Worm (Caenorhabditis elegans): ENCODE results near the gene T07A5.7.

The T07A5.7 gene

DNA sequence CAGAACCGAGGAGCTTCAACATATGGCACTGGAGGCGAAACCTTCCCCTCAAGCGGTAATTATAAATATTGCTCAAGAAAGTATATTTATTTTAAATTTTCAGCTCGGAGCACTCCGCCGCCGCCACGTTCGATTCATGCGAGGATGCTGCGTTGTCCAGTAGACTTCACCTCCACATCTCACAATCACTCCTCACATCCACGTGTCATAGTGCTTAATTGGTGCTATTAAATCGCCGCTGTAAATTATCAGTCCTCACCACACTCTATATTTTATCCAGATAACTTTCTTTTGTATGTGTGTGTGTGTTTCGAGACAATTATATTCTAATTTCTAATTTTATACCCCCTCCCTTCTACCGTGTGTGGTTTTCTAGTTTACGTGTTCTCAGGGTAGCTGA is 43.7 kb upstream of the T07A5.7 start:
- no peak for TF ChIP-seq ceh-22 (tag; optimal IDR thresholded peaks at IDR 0.05)
- no peak for TF ChIP-seq nhr-11 (tag; optimal IDR thresholded peaks at IDR 0.05)
- TF ChIP-seq gmeb-2 (tag; optimal IDR thresholded peaks at IDR 0.05): no peak
- no peak for TF ChIP-seq sdc-2 (tag; optimal IDR thresholded peaks at IDR 0.05)
- TF ChIP-seq C08G9.2 (tag; optimal IDR thresholded peaks at IDR 0.05): no peak
- TF ChIP-seq pha-2 (tag; optimal IDR thresholded peaks at IDR 0.05): no peak

ce11 chrIII:10353423-10353822 is 42.5 kb upstream of the T07A5.7 start:
- TF ChIP-seq ref-2 (tag; optimal IDR thresholded peaks at IDR 0.05): no peak
- no peak for TF ChIP-seq hlh-30 (tag; optimal IDR thresholded peaks at IDR 0.05; ENCODE audit: insufficient read depth)
- no peak for TF ChIP-seq ceh-18 (tag; optimal IDR thresholded peaks at IDR 0.05)
- TF ChIP-seq ceh-45 (GFP tag; IDR thresholded peaks at IDR 0.05): no peak
- TF ChIP-seq ceh-34 (tag; optimal IDR thresholded peaks at IDR 0.05): no peak
- no peak for TF ChIP-seq rnt-1 (tag; optimal IDR thresholded peaks at IDR 0.05)
- TF ChIP-seq pha-2 (tag; optimal IDR thresholded peaks at IDR 0.05): no peak
- TF ChIP-seq nhr-232 (tag; optimal IDR thresholded peaks at IDR 0.05): no peak
- TF ChIP-seq K02D7.2 (tag; optimal IDR thresholded peaks at IDR 0.05): no peak
- TF ChIP-seq pqm-1 (tag; optimal IDR thresholded peaks at IDR 0.05): no peak
- TF ChIP-seq elt-4 (tag; optimal IDR thresholded peaks at IDR 0.05): no peak
- TF ChIP-seq che-1 (tag; optimal IDR thresholded peaks at IDR 0.05): no peak
- no peak for TF ChIP-seq ceh-2 (tag; optimal IDR thresholded peaks at IDR 0.05)
- no peak for TF ChIP-seq syd-9 (tag; optimal IDR thresholded peaks at IDR 0.05)
- TF ChIP-seq lim-6 (tag; optimal IDR thresholded peaks at IDR 0.05): no peak
- TF ChIP-seq K09A11.1 (tag; optimal IDR thresholded peaks at IDR 0.05; ENCODE audit: insufficient read depth): no peak
- no peak for TF ChIP-seq fkh-6 (tag; optimal IDR thresholded peaks at IDR 0.05)
- no peak for TF ChIP-seq nhr-11 (tag; optimal IDR thresholded peaks at IDR 0.05)

ce11 chrIII:10351595-10352207 is 40.8 kb upstream of the T07A5.7 start, which contains the start of gene T07C4.3:
Gene T07C4.3, plus strand, starts transcription at chrIII:10352157.
- no peak for TF ChIP-seq unc-86 (tag; optimal IDR thresholded peaks at IDR 0.05)
- no peak for TF ChIP-seq ref-2 (tag; optimal IDR thresholded peaks at IDR 0.05)
- TF ChIP-seq hlh-6 (tag; optimal IDR thresholded peaks at IDR 0.05): no peak
- no peak for TF ChIP-seq ceh-2 (tag; optimal IDR thresholded peaks at IDR 0.05)
- TF ChIP-seq C38D4.7 (GFP tag; optimal IDR thresholded peaks at IDR 0.05): no peak
- TF ChIP-seq sox-2 (GFP tag; IDR thresholded peaks at IDR 0.05): no peak
- no peak for TF ChIP-seq elt-4 (tag; optimal IDR thresholded peaks at IDR 0.05)
- TF ChIP-seq C08G9.2 (tag; optimal IDR thresholded peaks at IDR 0.05): no peak
- TF ChIP-seq pat-9 (tag; optimal IDR thresholded peaks at IDR 0.05): no peak
- TF ChIP-seq odd-2 (tag; optimal IDR thresholded peaks at IDR 0.05): no peak
- no peak for TF ChIP-seq ceh-45 (GFP tag; IDR thresholded peaks at IDR 0.05)
- TF ChIP-seq nhr-232 (tag; optimal IDR thresholded peaks at IDR 0.05): no peak
- no peak for TF ChIP-seq gmeb-2 (tag; optimal IDR thresholded peaks at IDR 0.05)
- no peak for TF ChIP-seq unc-55 (GFP tag; optimal IDR thresholded peaks at IDR 0.05)
- no peak for TF ChIP-seq elt-2 (tag; optimal IDR thresholded peaks at IDR 0.05)

DNA sequence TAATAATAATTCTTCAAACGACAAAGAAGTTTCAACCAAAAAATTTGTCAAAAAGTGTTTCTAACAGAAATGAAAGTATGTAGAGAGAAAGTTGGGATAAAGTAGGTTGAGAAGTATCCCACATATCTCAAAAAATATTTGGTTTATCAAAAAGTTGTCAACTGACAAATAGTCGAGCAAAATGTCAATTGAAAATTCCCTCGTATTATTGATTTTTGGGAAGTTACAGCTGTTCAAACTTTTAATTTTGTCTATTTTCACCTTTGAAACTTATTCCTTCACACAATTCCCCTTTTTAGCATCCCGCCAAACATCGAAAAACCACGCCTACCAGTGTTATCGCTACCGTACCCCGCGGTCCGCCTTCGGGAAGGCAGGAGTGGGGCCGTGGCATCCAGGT is 36.1 kb upstream of the T07A5.7 start, which contains the start of gene tbx-8:
TSS of gene tbx-8 (plus strand) at position 301 of the 400 bp plus-strand sequence.
- TF ChIP-seq che-1 (tag; optimal IDR thresholded peaks at IDR 0.05) (no peak), madf-2 (tag; optimal IDR thresholded peaks at IDR 0.05) (no peak), odd-2 (tag; optimal IDR thresholded peaks at IDR 0.05) (no peak), ceh-22 (tag; optimal IDR thresholded peaks at IDR 0.05) (no peak), nhr-232 (tag; optimal IDR thresholded peaks at IDR 0.05) (no peak), syd-9 (tag; optimal IDR thresholded peaks at IDR 0.05) (no peak), mec-3 (tag; optimal IDR thresholded peaks at IDR 0.05; ENCODE audit: borderline replicate concordance) (no peak), npax-4 (tag; optimal IDR thresholded peaks at IDR 0.05) (no peak), K09A11.1 (tag; optimal IDR thresholded peaks at IDR 0.05; ENCODE audit: insufficient read depth) (no peak), dmd-4 (tag; optimal IDR thresholded peaks at IDR 0.05; ENCODE audit: borderline replicate concordance) (no peak), hlh-6 (tag; optimal IDR thresholded peaks at IDR 0.05) (no peak), hlh-30 (tag; optimal IDR thresholded peaks at IDR 0.05; ENCODE audit: insufficient read depth) (no peak), hlh-15 (tag; optimal IDR thresholded peaks at IDR 0.05) (no peak), ceh-19 (GFP tag; optimal IDR thresholded peaks at IDR 0.05) (no peak), unc-86 (tag; optimal IDR thresholded peaks at IDR 0.05) (no peak), gmeb-2 (tag; optimal IDR thresholded peaks at IDR 0.05) (no peak)
